Fruit fly (Drosophila melanogaster): ENCODE results near the gene Idgf3.

- no peak for TF ChIP-seq Snoo (tag; optimal IDR thresholded peaks at IDR 0.05)
- no peak for TF ChIP-seq fd96Ca (GFP tag; IDR thresholded peaks at IDR 0.05)
- TF ChIP-seq Pif1B (GFP tag; optimal IDR thresholded peaks at IDR 0.05): no peak
- TF ChIP-seq CG10348 (GFP tag; IDR thresholded peaks at IDR 0.05): no peak
- no peak for TF ChIP-seq CG17806 (tag; optimal IDR thresholded peaks at IDR 0.05)
- no peak for TF ChIP-seq CG8301 (tag; optimal IDR thresholded peaks at IDR 0.05)
- TF ChIP-seq CG13204 (GFP tag; optimal IDR thresholded peaks at IDR 0.05): no peak
- TF ChIP-seq CG8159 (tag; optimal IDR thresholded peaks at IDR 0.05): no peak
Measured at dm6 chr2L:16487571-16488276, 37.0 kb downstream of the Idgf3 start, which contains the start of gene Nepl8.

Data from whole organism, pupa.